Fruit fly (Drosophila melanogaster) whole organism, embryonic: ENCODE results near the gene PIG-C.

Experiments
- ATbp ChIP-seq: fragments of 200-800 bp; sonication (Bioruptor generic); optimal IDR thresholded peaks from 2 replicates; lab custom pipeline; 2017; ENCODE audit warnings: missing biosample characterization, mild to moderate bottlenecking, missing genetic modification characterization, missing genetic modification reagents
- CG11085 ChIP-seq: fragments of 200-800 bp; sonication (Bioruptor generic); IDR thresholded peaks from 2 replicates; pipeline ENCODE4 v1.3.6; 2022; ENCODE audit warnings: missing biosample characterization, missing genetic modification characterization
- CG13287 ChIP-seq: fragments of 200-800 bp; sonication (Bioruptor generic); IDR thresholded peaks from 2 replicates; pipeline ENCODE4 v1.3.6; 2022; ENCODE audit warnings: missing biosample characterization, missing genetic modification characterization; ENCODE audit not compliant: partially characterized antibody
- CG13775 ChIP-seq: fragments of 200-800 bp; sonication (Bioruptor generic); optimal IDR thresholded peaks from 3 replicates; lab custom pipeline; 2017; ENCODE audit warnings: missing biosample characterization, mild to moderate bottlenecking, missing genetic modification characterization
- CG17359 ChIP-seq: fragments of 200-800 bp; sonication (Bioruptor generic); optimal IDR thresholded peaks from 3 replicates; lab custom pipeline; 2018; ENCODE audit warnings: missing biosample characterization, mild to moderate bottlenecking, missing genetic modification characterization, moderate library complexity
- CG17802 ChIP-seq: fragments of 200-800 bp; sonication (Bioruptor generic); optimal IDR thresholded peaks from 2 replicates; lab custom pipeline; 2018; ENCODE audit warnings: missing biosample characterization, mild to moderate bottlenecking, missing genetic modification characterization, moderate library complexity
- CG1792 ChIP-seq: fragments of 200-800 bp; sonication (Bioruptor generic); optimal IDR thresholded peaks from 2 replicates; lab custom pipeline; 2016; ENCODE audit warnings: missing biosample characterization, missing genetic modification characterization
- CG30020 ChIP-seq: fragments of 200-800 bp; optimal IDR thresholded peaks from 2 replicates; lab custom pipeline; 2019; ENCODE audit warnings: missing biosample characterization, mild to moderate bottlenecking, missing genetic modification characterization, moderate library complexity
- CG3163 ChIP-seq: fragments of 200-800 bp; sonication (Bioruptor generic); optimal IDR thresholded peaks from 3 replicates; lab custom pipeline; 2016; ENCODE audit warnings: missing biosample characterization, missing genetic modification characterization
- CG3847 ChIP-seq: fragments of 200-800 bp; sonication (Bioruptor generic); IDR thresholded peaks from 2 replicates; pipeline ENCODE4 v1.3.6; 2022; ENCODE audit warnings: missing biosample characterization, missing genetic modification characterization
- CG4360 ChIP-seq: fragments of 200-800 bp; sonication (Bioruptor generic); IDR thresholded peaks from 2 replicates; pipeline ENCODE4 v1.3.6; 2022; ENCODE audit warnings: missing biosample characterization, missing genetic modification characterization
- CG6791 ChIP-seq: fragments of 200-800 bp; sonication (Bioruptor generic); IDR thresholded peaks from 3 replicates; pipeline ENCODE4 v1.3.6; 2022; ENCODE audit warnings: missing biosample characterization, missing genetic modification characterization; ENCODE audit not compliant: partially characterized antibody
- CG7987 ChIP-seq: fragments of 200-800 bp; sonication (Bioruptor generic); optimal IDR thresholded peaks from 2 replicates; lab custom pipeline; 2018; ENCODE audit warnings: missing biosample characterization, mild to moderate bottlenecking, missing genetic modification characterization, moderate library complexity
- CG8478 ChIP-seq: fragments of >200 bp; optimal IDR thresholded peaks from 2 replicates; lab custom pipeline; 2018
- Ets65A ChIP-seq: fragments of 200-800 bp; sonication (Bioruptor generic); peaks from one replicate; lab custom pipeline; 2016; ENCODE audit warnings: missing biosample characterization, missing genetic modification characterization
- Med ChIP-seq: fragments of 200-800 bp; sonication (Bioruptor generic); peaks from one replicate; lab custom pipeline; 2016; ENCODE audit warnings: missing biosample characterization, missing genetic modification characterization, mild to moderate bottlenecking, inconsistent platforms, moderate library complexity
- Nf-YA ChIP-seq: fragments of 200-800 bp; sonication (Bioruptor generic); IDR thresholded peaks from 2 replicates; pipeline ENCODE4 v1.3.6; 2022; ENCODE audit warnings: missing biosample characterization, missing genetic modification characterization
- Oaz ChIP-seq: fragments of 200-800 bp; sonication (Bioruptor generic); IDR thresholded peaks from 2 replicates; pipeline ENCODE4 v1.3.6; 2022; ENCODE audit warnings: missing biosample characterization, missing genetic modification characterization
- Ptx1 ChIP-seq: fragments of 200-800 bp; sonication (Bioruptor generic); IDR thresholded peaks from 2 replicates; pipeline ENCODE4 v1.3.6; 2022; ENCODE audit warnings: missing biosample characterization, missing genetic modification characterization
- Sin3A ChIP-seq: fragments of >200 bp; optimal IDR thresholded peaks from 2 replicates; lab custom pipeline; 2018
- Stat92E ChIP-seq, 3 experiments: fragments of >200 bp in 2 of 3; fragments of 200-800 bp in 1 of 3; sonication (Bioruptor generic) in 1 of 3; optimal IDR thresholded peaks; 2 replicates each; lab custom pipeline; 2017 to 2019; ENCODE audit warnings: missing biosample characterization in 3 of 3, missing genetic modification characterization in 3 of 3, mild to moderate bottlenecking in 1 of 3, moderate library complexity in 1 of 3
- cad ChIP-seq: fragments of >200 bp; optimal IDR thresholded peaks from 2 replicates; lab custom pipeline; 2017; ENCODE audit warnings: missing biosample characterization, missing genetic modification characterization
- cg ChIP-seq: fragments of 200-800 bp; sonication (Bioruptor generic); optimal IDR thresholded peaks from 3 replicates; lab custom pipeline; 2019; ENCODE audit warnings: missing biosample characterization, mild to moderate bottlenecking, missing genetic modification characterization, moderate library complexity
- chinmo ChIP-seq: fragments of 200-800 bp; sonication (Bioruptor generic); IDR thresholded peaks from 4 replicates; pipeline ENCODE4 v1.3.6; 2022; ENCODE audit warnings: missing biosample characterization, missing genetic modification characterization; ENCODE audit not compliant: partially characterized antibody
- chm ChIP-seq: fragments of 200-800 bp; sonication (Bioruptor generic); IDR thresholded peaks from 2 replicates; pipeline ENCODE4 v1.3.6; 2022; ENCODE audit warnings: missing biosample characterization, missing genetic modification characterization
- ci ChIP-seq: fragments of 200-800 bp; sonication (Bioruptor generic); IDR thresholded peaks from 3 replicates; pipeline ENCODE4 v1.3.6; 2022; ENCODE audit warnings: missing biosample characterization, missing genetic modification characterization
- crol ChIP-seq: fragments of 200-800 bp; sonication (Bioruptor generic); IDR thresholded peaks from 2 replicates; pipeline ENCODE4 v1.3.6; 2022; ENCODE audit warnings: missing biosample characterization, missing genetic modification characterization
- cwo ChIP-seq: fragments of 200-800 bp; sonication (Bioruptor generic); optimal IDR thresholded peaks from 3 replicates; lab custom pipeline; 2017; ENCODE audit warnings: missing biosample characterization, missing genetic modification characterization, mild to moderate bottlenecking, moderate library complexity, missing genetic modification reagents
- dmrt11E ChIP-seq: fragments of 200-800 bp; sonication (Bioruptor generic); optimal IDR thresholded peaks from 3 replicates; lab custom pipeline; 2018; ENCODE audit warnings: missing biosample characterization, mild to moderate bottlenecking, missing genetic modification characterization, moderate library complexity
- grau ChIP-seq: fragments of 200-800 bp; optimal IDR thresholded peaks from 3 replicates; lab custom pipeline; 2019; ENCODE audit warnings: missing biosample characterization, mild to moderate bottlenecking, missing genetic modification characterization, moderate library complexity
- her ChIP-seq: fragments of 200-800 bp; sonication (Bioruptor generic); optimal IDR thresholded peaks from 2 replicates; lab custom pipeline; 2016; ENCODE audit warnings: missing biosample characterization, missing genetic modification characterization
- insv ChIP-seq, 2 experiments: fragments of 200-800 bp; sonication (Bioruptor generic); optimal IDR thresholded peaks; 3 replicates each; lab custom pipeline; 2016 to 2018; ENCODE audit warnings: missing biosample characterization in 2 of 2, missing genetic modification characterization in 2 of 2
- oc ChIP-seq: fragments of 200-800 bp; sonication (Bioruptor generic); optimal IDR thresholded peaks from 2 replicates; lab custom pipeline; 2018; ENCODE audit warnings: missing biosample characterization, mild to moderate bottlenecking, missing genetic modification characterization, moderate library complexity
- org-1 ChIP-seq: fragments of 200-800 bp; sonication (Bioruptor generic); optimal IDR thresholded peaks from 2 replicates; lab custom pipeline; 2017; ENCODE audit warnings: missing biosample characterization, missing genetic modification characterization
- psq ChIP-seq: fragments of 200-800 bp; sonication (Bioruptor generic); optimal IDR thresholded peaks from 2 replicates; lab custom pipeline; 2017; ENCODE audit warnings: missing biosample characterization, missing genetic modification characterization
- pum ChIP-seq: fragments of 200-800 bp; sonication (Bioruptor generic); optimal IDR thresholded peaks from 2 replicates; lab custom pipeline; 2016; ENCODE audit warnings: missing biosample characterization, missing genetic modification characterization
- seq ChIP-seq: fragments of 200-800 bp; sonication (Bioruptor generic); IDR thresholded peaks from 2 replicates; pipeline ENCODE4 v1.3.6; 2022; ENCODE audit warnings: missing biosample characterization, missing genetic modification characterization
- sisA ChIP-seq: fragments of 200-800 bp; sonication (Bioruptor generic); IDR thresholded peaks from 2 replicates; pipeline ENCODE4 v1.3.6; 2022; ENCODE audit warnings: missing biosample characterization, missing genetic modification characterization
- sug ChIP-seq: fragments of 200-800 bp; optimal IDR thresholded peaks from 2 replicates; lab custom pipeline; 2019; ENCODE audit warnings: missing biosample characterization, mild to moderate bottlenecking, missing genetic modification characterization, moderate library complexity
- tna ChIP-seq: fragments of 200-800 bp; sonication (Bioruptor generic); IDR thresholded peaks from 2 replicates; pipeline ENCODE4 v1.3.6; 2022; ENCODE audit warnings: missing biosample characterization, missing genetic modification characterization; ENCODE audit not compliant: partially characterized antibody
- unc-4 ChIP-seq: fragments of 200-800 bp; sonication (Bioruptor generic); IDR thresholded peaks from 2 replicates; pipeline ENCODE4 v1.3.6; 2022; ENCODE audit warnings: missing biosample characterization, missing genetic modification characterization; ENCODE audit not compliant: partially characterized antibody
- vvl ChIP-seq: fragments of 200-800 bp; sonication (Bioruptor generic); IDR thresholded peaks from 2 replicates; pipeline ENCODE4 v1.3.6; 2022; ENCODE audit warnings: missing biosample characterization, missing genetic modification characterization
- wek ChIP-seq: fragments of 200-800 bp; sonication (Bioruptor generic); optimal IDR thresholded peaks from 3 replicates; lab custom pipeline; 2018; ENCODE audit warnings: missing biosample characterization, mild to moderate bottlenecking, missing genetic modification characterization, moderate library complexity

Gene PIG-C

dm6 chr3L:3338028-3338855 lies 19.2 kb upstream of the PIG-C start (continued):
- TF ChIP-seq tna (GFP tag; lab: Robert Waterston, UW) (peak; percentile 15; the same call in 1 of the 2 replicates), CG8478 (lab: Kevin White, UChicago) (no peak), CG17802 (tag; lab: Kevin White, UChicago) (peak; percentile 62), CG4360 (GFP tag; lab: Robert Waterston, UW) (peak; percentile 19; the same call in 1 of the 2 replicates), chinmo (peak; percentile 77; the same call in 2 of the 4 replicates), Oaz (GFP tag; lab: Robert Waterston, UW) (no peak), vvl (0 out of 2 replicates have a peak, but pooled peaks have one; percentile 7), crol (GFP tag; lab: Robert Waterston, UW) (peak; percentile 78), Med (GFP tag; lab: Kevin White, UChicago) (peak; percentile 66), oc (tag; lab: Kevin White, UChicago) (peak; percentile 75), grau (tag; lab: Kevin White, UChicago) (peak; percentile 34), ci (GFP tag; lab: Robert Waterston, UW) (no peak)

dm6 chr3L:3337345-3337928 lies 18.4 kb upstream of the PIG-C start:
- TF ChIP-seq Ptx1 (GFP tag; lab: Robert Waterston, UW) (no peak), psq (GFP tag; lab: Kevin White, UChicago) (peak; percentile 88), Ets65A (peak; percentile 69), org-1 (GFP tag; lab: Kevin White, UChicago) (no peak), chm (GFP tag; lab: Robert Waterston, UW) (0 out of 2 replicates have a peak, but pooled peaks have one; percentile 50), cad (GFP tag; lab: Kevin White, UChicago) (peak; percentile 4), Med (GFP tag; lab: Kevin White, UChicago) (peak; percentile 9), cg (GFP tag; lab: Kevin White, UChicago) (peak; percentile 54)

dm6 chr3L:3336368-3337164 lies 17.5 kb upstream of the PIG-C start, which contains the start of the genes Drsl6 and kst:
Gene Drsl6 (minus strand): TSS chr3L:3336418.
Gene kst (plus strand): TSS chr3L:3336860.
- TF ChIP-seq insv (GFP tag; optimal IDR thresholded peaks at IDR 0.05; lab: Kevin White, UChicago) (peak in 1 of 2 experiments; percentile 89), Sin3A (lab: Kevin White, UChicago) (peak; percentile 16), CG13775 (no peak), CG1792 (no peak), CG3847 (GFP tag; lab: Robert Waterston, UW) (peak; percentile 40), cwo (GFP tag; lab: Kevin White, UChicago) (no peak), unc-4 (GFP tag; lab: Robert Waterston, UW) (peak; percentile 50), CG13287 (GFP tag; lab: Robert Waterston, UW) (peak; percentile 73), chinmo (peak; percentile 75; the same call in 2 of the 4 replicates), pum (GFP tag; lab: Kevin White, UChicago) (no peak), ATbp (GFP tag; lab: Kevin White, UChicago) (peak; percentile 0), CG3163 (peak; percentile 86), tna (GFP tag; lab: Robert Waterston, UW) (peak; percentile 59), CG6791 (GFP tag; lab: Robert Waterston, UW) (peak; percentile 62), seq (no peak), CG11085 (GFP tag; lab: Robert Waterston, UW) (no peak), sug (peak; percentile 52), CG30020 (no peak), CG17359 (tag; lab: Kevin White, UChicago) (peak; percentile 34), sisA (GFP tag; lab: Robert Waterston, UW) (no peak), dmrt11E (tag; lab: Kevin White, UChicago) (no peak), CG7987 (GFP tag; lab: Kevin White, UChicago) (peak; percentile 30), Stat92E (GFP tag; optimal IDR thresholded peaks at IDR 0.05; lab: Kevin White, UChicago) (no peak), CG8478 (lab: Kevin White, UChicago) (no peak), Nf-YA (GFP tag; lab: Robert Waterston, UW) (peak; percentile 25; the same call in 1 of the 2 replicates), her (GFP tag; lab: Kevin White, UChicago) (peak; percentile 9), wek (GFP tag; lab: Kevin White, UChicago) (peak; percentile 30)
